Worm (Caenorhabditis elegans): ENCODE measurements around the gene C29F9.12.

DNA sequence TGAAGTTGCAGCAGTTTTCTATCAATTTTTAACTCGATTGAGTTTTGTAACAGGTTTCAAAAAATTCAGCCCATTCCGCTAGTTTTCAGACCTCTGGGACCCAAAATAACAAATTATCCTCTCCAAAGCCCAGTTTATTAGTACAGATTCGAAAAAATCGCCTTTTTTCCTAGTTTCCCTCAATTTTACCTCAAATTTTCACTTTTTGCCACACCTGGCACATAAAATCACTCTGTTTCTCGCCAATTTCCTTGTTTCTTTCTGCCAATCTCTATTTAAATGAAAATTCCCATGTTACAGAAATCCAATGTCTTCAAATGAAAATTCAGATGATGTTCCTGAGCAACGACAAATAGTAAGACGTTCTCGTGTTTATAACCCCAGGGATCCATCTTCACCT, 10.3 kb upstream of the C29F9.12 start, which contains the start of gene pals-22:
- TF ChIP-seq nhr-237 (tag; optimal IDR thresholded peaks at IDR 0.05) = no peak
- no peak for TF ChIP-seq pha-4 (tag; optimal IDR thresholded peaks at IDR 0.05)
- TF ChIP-seq lsy-2 (tag; optimal IDR thresholded peaks at IDR 0.05) = no peak

Data from whole organism, mixed stage, embryonic.